Worm (Caenorhabditis elegans): Measurements from ENCODE around the gene T24E12.1.

- TF ChIP-seq fkh-10 (GFP tag; optimal IDR thresholded peaks at IDR 0.05) (no peak), unc-130 (GFP tag; optimal IDR thresholded peaks at IDR 0.05) (no peak), daf-16 (GFP tag; optimal IDR thresholded peaks at IDR 0.05) (no peak), daf-16 (tag; optimal IDR thresholded peaks at IDR 0.05) (no peak), fos-1 (tag; optimal IDR thresholded peaks at IDR 0.05) (no peak)
Observed at ce11 chrII:3771640-3772039, 13.7 kb upstream of the T24E12.1 start.

All from whole organism, L4 larva.